Fruit fly (Drosophila melanogaster) whole organism, adult: ENCODE data around the gene Mical.

Experiments
- CG11617 ChIP-seq: fragments of 200-800 bp; sonication (Bioruptor generic); optimal IDR thresholded peaks from 2 replicates; lab custom pipeline; 2017; ENCODE audit warnings: mild to moderate bottlenecking, missing biosample characterization, missing genetic modification reagents, missing genetic modification characterization
- CG12768 ChIP-seq: fragments of 200-800 bp; sonication (Bioruptor generic); optimal IDR thresholded peaks from 2 replicates; lab custom pipeline; 2017; ENCODE audit warnings: missing biosample characterization, missing genetic modification characterization, mild to moderate bottlenecking, moderate library complexity, missing genetic modification reagents
- CG14711 ChIP-seq: fragments of 200-800 bp; sonication (Bioruptor generic); optimal IDR thresholded peaks from 2 replicates; lab custom pipeline; 2018; ENCODE audit warnings: missing biosample characterization, mild to moderate bottlenecking, missing genetic modification characterization, moderate library complexity
- CG1620 ChIP-seq: fragments of 200-800 bp; sonication (Bioruptor generic); optimal IDR thresholded peaks from 2 replicates; lab custom pipeline; 2016; ENCODE audit warnings: missing biosample characterization, missing genetic modification characterization
- CG33017 ChIP-seq: fragments of 200-800 bp; sonication (Bioruptor generic); optimal IDR thresholded peaks from 2 replicates; lab custom pipeline; 2018; ENCODE audit warnings: missing biosample characterization, mild to moderate bottlenecking, missing genetic modification characterization, moderate library complexity
- CG5204 ChIP-seq: fragments of 200-800 bp; sonication (Bioruptor generic); optimal IDR thresholded peaks from 2 replicates; lab custom pipeline; 2016; ENCODE audit warnings: missing biosample characterization, missing genetic modification characterization
- CG7045 ChIP-seq: fragments of 200-800 bp; sonication (Bioruptor generic); optimal IDR thresholded peaks from 2 replicates; lab custom pipeline; 2017; ENCODE audit warnings: missing biosample characterization, mild to moderate bottlenecking, missing genetic modification characterization
- CG7101 ChIP-seq: fragments of 200-800 bp; sonication (Bioruptor generic); optimal IDR thresholded peaks from 2 replicates; lab custom pipeline; 2018; ENCODE audit warnings: missing biosample characterization, mild to moderate bottlenecking, missing genetic modification characterization, moderate library complexity
- Clk ChIP-seq: fragments of 200-800 bp; sonication (Bioruptor generic); optimal IDR thresholded peaks from 2 replicates; lab custom pipeline; 2017; ENCODE audit warnings: missing biosample characterization, missing genetic modification characterization
- Crg-1 ChIP-seq: fragments of 200-800 bp; sonication (Bioruptor generic); optimal IDR thresholded peaks from 2 replicates; lab custom pipeline; 2016; ENCODE audit warnings: missing biosample characterization, missing genetic modification characterization
- Hr96 ChIP-seq: fragments of 200-800 bp; sonication (Bioruptor generic); optimal IDR thresholded peaks from 2 replicates; lab custom pipeline; 2016; ENCODE audit warnings: missing biosample characterization, missing genetic modification characterization
- Mnt ChIP-seq: fragments of 200-800 bp; sonication (Bioruptor generic); optimal IDR thresholded peaks from 2 replicates; lab custom pipeline; 2016; ENCODE audit warnings: missing biosample characterization, mild to moderate bottlenecking, missing genetic modification characterization
- bab1 ChIP-seq: fragments of 200-800 bp; sonication (Bioruptor generic); optimal IDR thresholded peaks from 3 replicates; lab custom pipeline; 2019; ENCODE audit warnings: missing biosample characterization, mild to moderate bottlenecking, missing genetic modification characterization, moderate library complexity
- cic ChIP-seq: fragments of 200-800 bp; sonication (Bioruptor generic); optimal IDR thresholded peaks from 2 replicates; lab custom pipeline; 2017; ENCODE audit warnings: missing biosample characterization, mild to moderate bottlenecking, missing genetic modification characterization, moderate library complexity
- cnc ChIP-seq, 2 experiments: fragments of >200 bp; optimal IDR thresholded peaks; 2 replicates each; lab custom pipeline; 2017
- kay ChIP-seq: fragments of 200-800 bp; sonication (Bioruptor generic); peaks from one replicate; lab custom pipeline; 2016; ENCODE audit warnings: missing biosample characterization, missing genetic modification characterization, borderline replicate concordance
- ovo ChIP-seq: fragments of 200-800 bp; sonication (Bioruptor generic); optimal IDR thresholded peaks from 2 replicates; lab custom pipeline; 2016; ENCODE audit warnings: missing biosample characterization, missing genetic modification characterization
- pad ChIP-seq: fragments of 200-800 bp; sonication (Bioruptor generic); optimal IDR thresholded peaks from 3 replicates; lab custom pipeline; 2017; ENCODE audit warnings: missing biosample characterization, missing genetic modification characterization, mild to moderate bottlenecking, moderate library complexity, missing genetic modification reagents
- tj ChIP-seq: fragments of 200-800 bp; sonication (Bioruptor generic); optimal IDR thresholded peaks from 3 replicates; lab custom pipeline; 2017; ENCODE audit warnings: missing biosample characterization, mild to moderate bottlenecking, missing genetic modification characterization, moderate library complexity
- toe ChIP-seq: fragments of 200-800 bp; sonication (Bioruptor generic); optimal IDR thresholded peaks from 2 replicates; lab custom pipeline; 2016; ENCODE audit warnings: missing biosample characterization, missing genetic modification characterization

Mical gene

dm6 chr3R:10035765-10036164 is 6.9 kb downstream of the Mical start:
- peak; percentile 18 for TF ChIP-seq tj (GFP tag; lab: Kevin White, UChicago)
- TF ChIP-seq pad (GFP tag; lab: Kevin White, UChicago) = no peak
- TF ChIP-seq kay (GFP tag; lab: Kevin White, UChicago) = no peak
- TF ChIP-seq Mnt = peak; percentile 54
- no peak for TF ChIP-seq cnc (optimal IDR thresholded peaks at IDR 0.05; lab: Kevin White, UChicago)
- no peak for TF ChIP-seq ovo
- TF ChIP-seq cic = peak; percentile 78
- TF ChIP-seq Crg-1 (GFP tag; lab: Kevin White, UChicago) = no peak
- no peak for TF ChIP-seq Clk (GFP tag; lab: Kevin White, UChicago)

- TF ChIP-seq CG5204 (GFP tag; lab: Kevin White, UChicago) = no peak
- no peak for TF ChIP-seq CG33017
- TF ChIP-seq Hr96 (GFP tag; lab: Kevin White, UChicago) = no peak
- no peak for TF ChIP-seq bab1 (GFP tag; lab: Kevin White, UChicago)
- TF ChIP-seq Clk (GFP tag; lab: Kevin White, UChicago) = no peak
- TF ChIP-seq pad (GFP tag; lab: Kevin White, UChicago) = no peak
- TF ChIP-seq CG7045 (GFP tag; lab: Kevin White, UChicago) = no peak
- no peak for TF ChIP-seq toe (GFP tag; lab: Kevin White, UChicago)
- TF ChIP-seq CG14711 (tag; lab: Kevin White, UChicago) = no peak
- no peak for TF ChIP-seq CG12768 (GFP tag; lab: Kevin White, UChicago)
- no peak for TF ChIP-seq cic
- TF ChIP-seq CG1620 (GFP tag; lab: Kevin White, UChicago) = no peak
- TF ChIP-seq CG11617 (GFP tag; lab: Kevin White, UChicago) = no peak
These were observed 7.7 kb downstream of the Mical start for dm6 chr3R:10034995-10035446.

- no peak for TF ChIP-seq CG33017
- TF ChIP-seq CG7101 (tag; lab: Kevin White, UChicago) = no peak
- no peak for TF ChIP-seq pad (GFP tag; lab: Kevin White, UChicago)
- no peak for TF ChIP-seq CG7045 (GFP tag; lab: Kevin White, UChicago)
- no peak for TF ChIP-seq Crg-1 (GFP tag; lab: Kevin White, UChicago)
These were observed 9.6 kb downstream of the Mical start for dm6 chr3R:10032951-10033720.

DNA sequence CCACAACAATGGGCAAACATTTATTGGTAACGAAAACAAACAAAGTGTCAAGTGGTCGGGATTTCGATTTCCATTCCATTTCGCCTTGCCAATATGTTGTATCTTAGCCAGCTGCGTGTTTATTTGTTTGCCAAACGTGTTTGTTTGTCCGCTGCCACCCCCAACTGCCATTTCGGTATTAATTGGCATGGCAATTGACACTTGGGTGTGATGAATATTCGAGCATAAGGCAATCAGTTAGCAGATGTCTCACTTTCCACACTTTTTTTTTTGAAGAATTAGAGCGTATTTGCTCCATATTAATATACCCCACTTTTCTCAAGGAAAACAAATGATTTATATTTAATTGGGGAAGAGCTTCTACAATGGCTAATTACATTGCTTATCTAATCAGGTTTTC is 11.2 kb downstream of the Mical start:
- TF ChIP-seq kay (GFP tag; lab: Kevin White, UChicago) (peak; percentile 92), CG7045 (GFP tag; lab: Kevin White, UChicago) (no peak), ovo (no peak), CG1620 (GFP tag; lab: Kevin White, UChicago) (no peak)

DNA sequence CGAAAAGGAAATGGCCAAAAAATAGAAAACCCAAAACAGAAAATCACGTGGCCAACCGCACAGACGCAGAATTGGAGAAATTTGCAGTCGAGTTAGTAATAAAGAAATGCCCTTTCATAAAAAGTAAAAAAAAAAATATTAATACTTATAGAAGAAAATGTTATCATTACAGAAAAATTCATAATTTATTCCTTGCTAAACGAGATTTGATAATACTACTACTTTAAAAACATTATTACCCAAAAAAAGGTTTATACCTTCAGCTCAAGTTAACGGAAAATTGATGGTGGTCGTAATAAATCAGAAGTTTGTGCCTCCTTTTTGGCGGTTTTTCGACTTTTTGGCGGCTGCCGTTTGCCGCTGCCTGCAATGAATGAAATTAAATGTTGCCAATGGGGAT is 14.3 kb downstream of the Mical start:
- no peak for TF ChIP-seq tj (GFP tag; lab: Kevin White, UChicago)
- TF ChIP-seq Clk (GFP tag; lab: Kevin White, UChicago) = no peak
- TF ChIP-seq cnc (optimal IDR thresholded peaks at IDR 0.05; lab: Kevin White, UChicago) = no peak
- no peak for TF ChIP-seq CG33017
- no peak for TF ChIP-seq pad (GFP tag; lab: Kevin White, UChicago)
- no peak for TF ChIP-seq ovo
- TF ChIP-seq Crg-1 (GFP tag; lab: Kevin White, UChicago) = no peak
- no peak for TF ChIP-seq toe (GFP tag; lab: Kevin White, UChicago)
- no peak for TF ChIP-seq CG5204 (GFP tag; lab: Kevin White, UChicago)
- no peak for TF ChIP-seq CG12768 (GFP tag; lab: Kevin White, UChicago)
- TF ChIP-seq cic = no peak
- no peak for TF ChIP-seq CG14711 (tag; lab: Kevin White, UChicago)
- TF ChIP-seq bab1 (GFP tag; lab: Kevin White, UChicago) = no peak
- TF ChIP-seq CG7045 (GFP tag; lab: Kevin White, UChicago) = no peak
- no peak for TF ChIP-seq CG11617 (GFP tag; lab: Kevin White, UChicago)
- no peak for TF ChIP-seq Hr96 (GFP tag; lab: Kevin White, UChicago)
- no peak for TF ChIP-seq CG7101 (tag; lab: Kevin White, UChicago)
- TF ChIP-seq kay (GFP tag; lab: Kevin White, UChicago) = no peak

DNA sequence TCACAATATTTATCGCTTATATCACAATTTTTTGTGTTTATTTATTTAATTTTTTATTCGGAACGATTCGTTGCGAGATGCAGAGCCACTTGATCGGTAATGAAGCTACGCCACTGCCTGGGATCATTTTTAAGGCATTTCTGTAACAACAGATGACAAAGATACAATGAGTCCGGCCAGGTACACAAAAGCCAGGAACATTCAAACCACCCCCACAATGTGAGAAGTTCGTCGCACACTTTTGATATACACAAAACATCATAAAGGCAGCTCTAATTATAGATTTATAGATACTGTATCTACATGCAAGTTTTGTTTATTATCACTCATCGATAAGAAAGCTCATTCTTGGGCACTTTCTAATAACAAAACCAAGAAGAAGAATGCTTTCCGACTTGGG is 17.6 kb downstream of the Mical start, which contains the start of gene CG31407:
Gene CG31407 (minus strand): TSS at position 101 of the 400 bp plus-strand sequence.
- TF ChIP-seq bab1 (GFP tag; lab: Kevin White, UChicago) (no peak), CG14711 (tag; lab: Kevin White, UChicago) (no peak)

DNA sequence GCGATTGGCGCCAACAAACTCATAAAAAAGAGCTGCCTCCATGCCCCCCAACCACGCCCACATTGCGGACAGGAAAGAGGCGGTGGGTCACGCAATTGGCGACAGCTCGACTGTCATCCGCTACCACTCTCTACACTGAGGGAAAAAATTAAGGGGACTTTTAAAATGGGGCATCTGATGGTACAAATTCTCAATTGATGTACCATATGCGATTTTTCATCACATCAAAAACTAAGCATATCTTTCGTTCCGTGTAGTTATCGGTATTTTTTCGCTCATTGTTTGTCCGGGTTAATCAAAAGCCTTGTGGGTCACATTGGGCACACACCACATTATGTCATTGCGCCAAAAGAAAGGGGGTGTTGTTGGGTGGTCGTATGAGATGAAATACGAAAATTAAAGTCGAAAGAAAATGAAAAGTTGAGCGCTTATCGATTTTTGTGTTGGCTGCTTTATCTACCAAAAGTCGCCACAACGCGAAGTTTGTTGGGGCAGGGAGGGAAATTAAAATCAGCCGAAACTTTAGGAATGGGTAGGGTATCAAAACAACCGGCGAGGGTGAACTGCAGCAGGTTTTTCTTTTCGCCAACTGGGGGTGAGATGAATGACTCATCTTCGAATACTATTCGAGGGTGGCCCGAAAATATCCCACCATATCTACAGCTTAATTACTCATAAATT is 18.5 kb downstream of the Mical start:
- no peak for TF ChIP-seq toe (GFP tag; lab: Kevin White, UChicago)
- no peak for TF ChIP-seq CG1620 (GFP tag; lab: Kevin White, UChicago)
- TF ChIP-seq CG7045 (GFP tag; lab: Kevin White, UChicago) = no peak
- TF ChIP-seq CG12768 (GFP tag; lab: Kevin White, UChicago) = no peak
- no peak for TF ChIP-seq CG33017
- no peak for TF ChIP-seq Mnt
- TF ChIP-seq bab1 (GFP tag; lab: Kevin White, UChicago) = no peak
- no peak for TF ChIP-seq cnc (optimal IDR thresholded peaks at IDR 0.05; lab: Kevin White, UChicago)
- no peak for TF ChIP-seq CG5204 (GFP tag; lab: Kevin White, UChicago)
- TF ChIP-seq cic = no peak
- no peak for TF ChIP-seq CG7101 (tag; lab: Kevin White, UChicago)
- no peak for TF ChIP-seq CG11617 (GFP tag; lab: Kevin White, UChicago)
- no peak for TF ChIP-seq ovo
- TF ChIP-seq kay (GFP tag; lab: Kevin White, UChicago) = no peak
- TF ChIP-seq Hr96 (GFP tag; lab: Kevin White, UChicago) = no peak
- TF ChIP-seq Clk (GFP tag; lab: Kevin White, UChicago) = no peak
